Fruit fly (Drosophila melanogaster): Measurements from ENCODE around the gene CG5805.

DNA sequence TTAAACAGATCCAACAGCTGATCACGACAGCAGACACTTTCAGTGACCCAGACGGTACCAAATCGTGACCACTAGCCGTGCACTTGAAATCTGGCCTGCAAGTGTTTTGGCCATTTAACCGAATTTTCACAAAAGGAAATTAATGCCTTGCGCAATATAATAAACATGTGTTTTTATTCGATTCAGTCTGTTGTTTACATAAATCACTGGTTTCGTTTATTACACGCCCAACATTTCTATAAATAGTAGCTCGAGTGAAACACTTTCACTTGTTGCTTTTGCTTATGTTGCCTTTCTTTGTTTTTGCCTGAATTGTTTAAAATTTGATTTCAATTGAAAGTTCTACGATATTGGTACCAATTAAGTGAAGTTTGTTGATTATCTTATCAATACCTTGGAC lies 25.2 kb upstream of the CG5805 start:
- TF ChIP-seq CTCF (optimal IDR thresholded peaks at IDR 0.05) (no peak), CG8478 (optimal IDR thresholded peaks at IDR 0.05) (no peak)

All from S2 (cell line).